Worm (Caenorhabditis elegans): ENCODE measurements around the gene T04H1.5.

The T04H1.5 gene

DNA sequence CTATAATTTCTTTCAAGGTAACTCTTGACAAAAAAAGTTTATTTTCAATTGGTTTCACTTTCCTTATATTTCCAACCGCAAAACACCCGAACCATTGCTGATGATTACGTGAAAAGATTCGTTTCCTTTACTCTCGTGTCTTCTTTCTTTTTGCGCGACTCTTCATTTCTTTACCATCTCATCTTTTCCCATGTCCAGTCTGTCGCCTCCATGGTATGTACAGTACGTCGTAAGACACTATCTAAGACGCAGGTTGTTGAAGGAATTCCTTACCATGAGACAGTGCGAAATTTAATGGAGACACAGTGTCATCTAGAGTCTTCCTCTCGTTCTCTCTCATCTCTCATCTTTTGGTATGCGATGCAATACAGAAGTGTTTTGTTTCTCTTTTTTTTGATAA lies 49.0 kb downstream of the T04H1.5 start (continued):
- TF ChIP-seq F57C9.4 (tag; optimal IDR thresholded peaks at IDR 0.05), result no peak
- TF ChIP-seq nhr-179 (tag; optimal IDR thresholded peaks at IDR 0.05), result no peak
- no peak for TF ChIP-seq fkh-3 (tag; optimal IDR thresholded peaks at IDR 0.05)
- no peak for TF ChIP-seq F22D6.2 (tag; optimal IDR thresholded peaks at IDR 0.05)
- TF ChIP-seq nfya-1 (tag; optimal IDR thresholded peaks at IDR 0.05; ENCODE audit: borderline replicate concordance, insufficient read depth), result no peak
- TF ChIP-seq hlh-26 (GFP tag; conservative IDR thresholded peaks at IDR 0.05), result no peak
- peak; percentile 43 for TF ChIP-seq ZK185.1 (tag; optimal IDR thresholded peaks at IDR 0.05; ENCODE audit: poor library complexity, severe bottlenecking)
- TF ChIP-seq ceh-91 (GFP tag; IDR thresholded peaks at IDR 0.05), result no peak
- TF ChIP-seq ceh-79 (tag; optimal IDR thresholded peaks at IDR 0.05), result no peak
- no peak for TF ChIP-seq mel-28 (tag; optimal IDR thresholded peaks at IDR 0.05; ENCODE audit: borderline replicate concordance)
- no peak for TF ChIP-seq nhr-90 (tag; optimal IDR thresholded peaks at IDR 0.05)
- TF ChIP-seq Y53G8AR.9 (GFP tag; conservative IDR thresholded peaks at IDR 0.05), result no peak
- TF ChIP-seq F37B4.10 (GFP tag; IDR thresholded peaks at IDR 0.05), result no peak
- no peak for TF ChIP-seq ztf-28 (GFP tag; IDR thresholded peaks at IDR 0.05)
- TF ChIP-seq madf-6 (GFP tag; IDR thresholded peaks at IDR 0.05), result no peak
- TF ChIP-seq F10E7.11 (tag; optimal IDR thresholded peaks at IDR 0.05), result no peak
- TF ChIP-seq hlh-12 (tag; optimal IDR thresholded peaks at IDR 0.05), result no peak
- TF ChIP-seq nhr-80 (tag; optimal IDR thresholded peaks at IDR 0.05), result peak; percentile 59
- no peak for TF ChIP-seq mes-4 (tag; optimal IDR thresholded peaks at IDR 0.05)
- no peak for TF ChIP-seq ama-1 (optimal IDR thresholded peaks at IDR 0.05)
- TF ChIP-seq ama-1 (GFP tag; optimal IDR thresholded peaks at IDR 0.05), result no peak
- TF ChIP-seq xnd-1 (tag; optimal IDR thresholded peaks at IDR 0.05), result no peak
- TF ChIP-seq rec-8 (tag; optimal IDR thresholded peaks at IDR 0.05), result no peak
- TF ChIP-seq snpc-3.4 (tag; optimal IDR thresholded peaks at IDR 0.05), result no peak
- no peak for TF ChIP-seq lag-1 (GFP tag; IDR thresholded peaks at IDR 0.05)
- no peak for TF ChIP-seq hmg-20 (GFP tag; IDR thresholded peaks at IDR 0.05)
- no peak for TF ChIP-seq aptf-3 (GFP tag; IDR thresholded peaks at IDR 0.05)
- no peak for TF ChIP-seq T07F8.4 (tag; optimal IDR thresholded peaks at IDR 0.05)
- no peak for TF ChIP-seq cebp-1 (GFP tag; IDR thresholded peaks at IDR 0.05)
- TF ChIP-seq cebp-1 (tag; optimal IDR thresholded peaks at IDR 0.05), result peak; percentile 56
- no peak for TF ChIP-seq F33H1.4 (GFP tag; IDR thresholded peaks at IDR 0.05)
- no peak for TF ChIP-seq egrh-3 (GFP tag; IDR thresholded peaks at IDR 0.05)
- peak; percentile 35; the same call in 1 of the 2 replicates for TF ChIP-seq dox-1 (GFP tag; IDR thresholded peaks at IDR 0.05)
- no peak for TF ChIP-seq ztf-25 (GFP tag; IDR thresholded peaks at IDR 0.05)
- TF ChIP-seq dpl-1 (GFP tag; optimal IDR thresholded peaks at IDR 0.05), result no peak
- no peak for TF ChIP-seq C17E4.6 (GFP tag; IDR thresholded peaks at IDR 0.05)
- no peak for TF ChIP-seq die-1 (tag; optimal IDR thresholded peaks at IDR 0.05)
- no peak for TF ChIP-seq lsl-1 (GFP tag; optimal IDR thresholded peaks at IDR 0.05)
- TF ChIP-seq akir-1 (GFP tag; optimal IDR thresholded peaks at IDR 0.05), result no peak
- TF ChIP-seq lin-26 (GFP tag; IDR thresholded peaks at IDR 0.05), result no peak
- TF ChIP-seq ceh-100 (GFP tag; IDR thresholded peaks at IDR 0.05), result no peak
- TF ChIP-seq tbx-9 (tag; optimal IDR thresholded peaks at IDR 0.05; ENCODE audit: borderline replicate concordance), result no peak
- TF ChIP-seq let-607 (tag; optimal IDR thresholded peaks at IDR 0.05), result peak in 1 of 2 experiments; percentile 14
- TF ChIP-seq B0019.2 (GFP tag; conservative IDR thresholded peaks at IDR 0.05), result no peak
- no peak for TF ChIP-seq ekl-4 (GFP tag; IDR thresholded peaks at IDR 0.05)
- no peak for TF ChIP-seq B0035.1 (tag; optimal IDR thresholded peaks at IDR 0.05)
- TF ChIP-seq attf-3 (GFP tag; conservative IDR thresholded peaks at IDR 0.05), result no peak
- TF ChIP-seq chd-7 (tag; optimal IDR thresholded peaks at IDR 0.05), result no peak
- no peak for TF ChIP-seq efl-1 (GFP tag; optimal IDR thresholded peaks at IDR 0.05)
- TF ChIP-seq lin-35 (GFP tag; optimal IDR thresholded peaks at IDR 0.05), result no peak

Data from whole organism, young adult.